Fruit fly (Drosophila melanogaster) whole organism, wandering third instar larva: Measurements from ENCODE around the gene CG12768.

Experiments used
- CG32264 ChIP-seq: fragments of 200-800 bp; sonication (Bioruptor generic); optimal IDR thresholded peaks from 2 replicates; lab custom pipeline; 2016; ENCODE audit warnings: missing biosample characterization, missing genetic modification characterization
- Dfd ChIP-seq: fragments of >200 bp; optimal IDR thresholded peaks from 2 replicates; lab custom pipeline; 2017; ENCODE audit warnings: missing biosample characterization, missing genetic modification characterization
- rgr ChIP-seq: fragments of 200-800 bp; sonication (Bioruptor generic); optimal IDR thresholded peaks from 3 replicates; lab custom pipeline; 2016; ENCODE audit warnings: missing biosample characterization, mild to moderate bottlenecking, missing genetic modification characterization

- TF ChIP-seq Dfd (GFP tag; lab: Kevin White, UChicago) (no peak), rgr (peak; percentile 79), CG32264 (GFP tag; lab: Kevin White, UChicago) (peak; percentile 43)
Measured at dm6 chr3L:22868070-22868469, 42.2 kb upstream of the CG12768 start, which contains the start of gene EMC4.
